Fruit fly (Drosophila melanogaster): ENCODE data around the gene CG9915.
A peak's percentile ranks its signal among the peaks of the same experiment; 100 is the strongest.

The CG9915 gene

dm6 chrX:16296423-16297292 lies 16.3 kb downstream of the CG9915 start, which contains the start of gene CG3632 (continued):
- TF ChIP-seq CG10669 (GFP tag; optimal IDR thresholded peaks at IDR 0.05), result no peak
- no peak for TF ChIP-seq CG6854 (GFP tag; optimal IDR thresholded peaks at IDR 0.05)
- no peak for TF ChIP-seq pdm3 (GFP tag; optimal IDR thresholded peaks at IDR 0.05)
- TF ChIP-seq net (GFP tag; optimal IDR thresholded peaks at IDR 0.05), result no peak
- no peak for TF ChIP-seq CG11294 (GFP tag; IDR thresholded peaks at IDR 0.05)
- TF ChIP-seq Eip75B (GFP tag; optimal IDR thresholded peaks at IDR 0.05), result no peak
- TF ChIP-seq Eip78C (GFP tag), result peak; percentile 37
- TF ChIP-seq Sox102F (GFP tag; optimal IDR thresholded peaks at IDR 0.05), result no peak
- TF ChIP-seq OdsH (GFP tag; optimal IDR thresholded peaks at IDR 0.05), result no peak
- TF ChIP-seq CG34406 (GFP tag; optimal IDR thresholded peaks at IDR 0.05), result no peak
- TF ChIP-seq salr (GFP tag; optimal IDR thresholded peaks at IDR 0.05), result no peak
- no peak for TF ChIP-seq CG8319 (GFP tag; optimal IDR thresholded peaks at IDR 0.05)
- no peak for TF ChIP-seq Ets21C (GFP tag; optimal IDR thresholded peaks at IDR 0.05)
- no peak for TF ChIP-seq CG32006 (GFP tag; optimal IDR thresholded peaks at IDR 0.05)
- no peak for TF ChIP-seq CG8632 (GFP tag; optimal IDR thresholded peaks at IDR 0.05)
- no peak for TF ChIP-seq CG7368 (GFP tag; optimal IDR thresholded peaks at IDR 0.05)
- TF ChIP-seq CG1621 (tag; optimal IDR thresholded peaks at IDR 0.05), result no peak
- TF ChIP-seq fd85E (GFP tag; optimal IDR thresholded peaks at IDR 0.05), result no peak
- TF ChIP-seq CG31627 (GFP tag; optimal IDR thresholded peaks at IDR 0.05), result peak; percentile 40
- TF ChIP-seq Gug (GFP tag; IDR thresholded peaks at IDR 0.05), result no peak
- TF ChIP-seq CG3919 (GFP tag; optimal IDR thresholded peaks at IDR 0.05), result no peak
- TF ChIP-seq CG8119 (GFP tag; IDR thresholded peaks at IDR 0.05), result no peak
- TF ChIP-seq CG6276 (GFP tag; optimal IDR thresholded peaks at IDR 0.05), result no peak
- TF ChIP-seq ss (GFP tag; optimal IDR thresholded peaks at IDR 0.05), result no peak
- TF ChIP-seq fd59A (GFP tag; optimal IDR thresholded peaks at IDR 0.05), result no peak
- no peak for TF ChIP-seq Hr4 (GFP tag; optimal IDR thresholded peaks at IDR 0.05)
- TF ChIP-seq CG3032 (tag; optimal IDR thresholded peaks at IDR 0.05), result peak; percentile 11
- TF ChIP-seq eg (GFP tag; IDR thresholded peaks at IDR 0.05), result no peak

dm6 chrX:16292646-16293045 lies 20.3 kb downstream of the CG9915 start:
- no peak for TF ChIP-seq CG4318 (GFP tag; optimal IDR thresholded peaks at IDR 0.05)

dm6 chrX:16288999-16289398 lies 23.9 kb downstream of the CG9915 start:
- TF ChIP-seq CG8319 (GFP tag; optimal IDR thresholded peaks at IDR 0.05), result no peak
- no peak for TF ChIP-seq Ets96B (tag; optimal IDR thresholded peaks at IDR 0.05)
- TF ChIP-seq spab (GFP tag; optimal IDR thresholded peaks at IDR 0.05), result no peak
- TF ChIP-seq CG6808 (GFP tag; optimal IDR thresholded peaks at IDR 0.05), result no peak
- no peak for TF ChIP-seq CG8119 (GFP tag; IDR thresholded peaks at IDR 0.05)
- TF ChIP-seq CG1621 (tag; optimal IDR thresholded peaks at IDR 0.05), result no peak
- no peak for TF ChIP-seq esn (GFP tag; optimal IDR thresholded peaks at IDR 0.05)
- no peak for TF ChIP-seq Hr4 (GFP tag; optimal IDR thresholded peaks at IDR 0.05)
- TF ChIP-seq net (GFP tag; optimal IDR thresholded peaks at IDR 0.05), result no peak
- TF ChIP-seq CG4318 (GFP tag; optimal IDR thresholded peaks at IDR 0.05), result no peak
- TF ChIP-seq CG10669 (GFP tag; optimal IDR thresholded peaks at IDR 0.05), result no peak
- TF ChIP-seq Eip75B (GFP tag; optimal IDR thresholded peaks at IDR 0.05), result no peak
- no peak for TF ChIP-seq OdsH (GFP tag; optimal IDR thresholded peaks at IDR 0.05)
- no peak for TF ChIP-seq Hr39 (GFP tag; optimal IDR thresholded peaks at IDR 0.05)
- TF ChIP-seq svp (GFP tag), result no peak
- TF ChIP-seq CG11762 (GFP tag; optimal IDR thresholded peaks at IDR 0.05; ENCODE audit: insufficient read depth), result no peak
- TF ChIP-seq Ets21C (GFP tag; optimal IDR thresholded peaks at IDR 0.05), result no peak
- TF ChIP-seq topi (GFP tag; optimal IDR thresholded peaks at IDR 0.05), result no peak
- no peak for TF ChIP-seq CG31627 (GFP tag; optimal IDR thresholded peaks at IDR 0.05)
- TF ChIP-seq CG6792 (GFP tag; optimal IDR thresholded peaks at IDR 0.05), result no peak

Measured in whole organism, prepupa.